Worm (Caenorhabditis elegans) whole organism, L4 larva: ENCODE data around the gene npp-10.
A peak's percentile ranks its signal among the peaks of the same experiment; 100 is the strongest.

Experiments used
- D1046.2 ChIP-seq: fragments of 200-800 bp; sonication (Bioruptor generic); IDR thresholded peaks from 2 replicates; pipeline ENCODE4 v1.3.6; 2022; ENCODE audit warnings: missing genetic modification characterization, missing compliant biosample characterization
- F37D6.2 ChIP-seq: sonication (generic microtip); optimal IDR thresholded peaks from 2 replicates; lab custom pipeline; 2016; ENCODE audit warnings: mild to moderate bottlenecking, missing genetic modification characterization, missing compliant biosample characterization
- F44E2.7 ChIP-seq: fragments of 200-800 bp; sonication (Bioruptor generic); IDR thresholded peaks from 2 replicates; pipeline ENCODE4 v2.1.2; 2022; ENCODE audit warnings: missing genetic modification characterization, missing compliant biosample characterization
- F49E8.2 ChIP-seq: sonication (generic microtip); optimal IDR thresholded peaks from 2 replicates; lab custom pipeline; 2016; ENCODE audit warnings: missing compliant biosample characterization, mild to moderate bottlenecking, missing genetic modification characterization, borderline replicate concordance
- R02D3.7 ChIP-seq: fragments of 150-350 bp; sonication (generic microtip); optimal IDR thresholded peaks from 3 replicates; lab custom pipeline; 2014; ENCODE audit warnings: missing biosample characterization, missing genetic modification characterization
- T26A8.4 ChIP-seq: fragments of 200-800 bp; sonication (Bioruptor generic); IDR thresholded peaks from 2 replicates; pipeline ENCODE4 v1.3.6; 2022; ENCODE audit warnings: missing genetic modification characterization, missing compliant biosample characterization
- Y48G9A.11 ChIP-seq: fragments of 200-800 bp; sonication (Bioruptor generic); IDR thresholded peaks from 2 replicates; pipeline ENCODE4 v1.3.6; 2022; ENCODE audit warnings: missing genetic modification reagents, missing genetic modification characterization, missing compliant biosample characterization
- aha-1 ChIP-seq: fragments of 150-350 bp; peaks from one replicate; lab custom pipeline; 2014; ENCODE audit warnings: missing biosample characterization, missing genetic modification characterization
- aly-2 ChIP-seq: sonication (generic microtip); optimal IDR thresholded peaks from 2 replicates; lab custom pipeline; 2018; ENCODE audit warnings: missing biosample characterization, missing genetic modification characterization
- ceh-28 ChIP-seq: fragments of 150-350 bp; optimal IDR thresholded peaks from 2 replicates; lab custom pipeline; 2014; ENCODE audit warnings: missing biosample characterization, missing genetic modification reagents, missing genetic modification characterization
- ceh-32 ChIP-seq: sonication (generic microtip); optimal IDR thresholded peaks from 2 replicates; lab custom pipeline; 2016; ENCODE audit warnings: mild to moderate bottlenecking, missing genetic modification characterization, missing compliant biosample characterization; ENCODE audit not compliant: poor library complexity
- ceh-62 ChIP-seq: sonication (generic microtip); optimal IDR thresholded peaks from 2 replicates; lab custom pipeline; 2017; ENCODE audit warnings: missing biosample characterization, missing genetic modification characterization
- ceh-82 ChIP-seq: sonication (generic microtip); optimal IDR thresholded peaks from 2 replicates; lab custom pipeline; 2017; ENCODE audit warnings: missing biosample characterization, missing genetic modification characterization
- cey-2 ChIP-seq: sonication (generic microtip); optimal IDR thresholded peaks from 3 replicates; lab custom pipeline; 2017; ENCODE audit warnings: missing genetic modification characterization, mild to moderate bottlenecking, missing compliant biosample characterization, antibody characterized with exemption, borderline replicate concordance; ENCODE audit not compliant: insufficient read depth
- dmd-6 ChIP-seq: fragments of 200-800 bp; sonication (Bioruptor generic); IDR thresholded peaks from 2 replicates; pipeline ENCODE4 v1.3.6; 2022; ENCODE audit warnings: missing genetic modification reagents, missing genetic modification characterization, missing compliant biosample characterization
- dmd-8 ChIP-seq: fragments of 200-800 bp; sonication (Bioruptor generic); IDR thresholded peaks from 2 replicates; pipeline ENCODE4 v1.3.6; 2022; ENCODE audit warnings: missing genetic modification characterization, missing compliant biosample characterization
- dmd-9 ChIP-seq: fragments of 200-800 bp; sonication (Bioruptor generic); IDR thresholded peaks from 2 replicates; pipeline ENCODE4 v1.3.6; 2022; ENCODE audit warnings: missing genetic modification reagents, missing genetic modification characterization, missing compliant biosample characterization
- fos-1 ChIP-seq: fragments of 150-350 bp; optimal IDR thresholded peaks from 2 replicates; lab custom pipeline; 2014; ENCODE audit warnings: missing biosample characterization, missing genetic modification characterization
- gei-8 ChIP-seq: fragments of 200-800 bp; sonication (Bioruptor generic); optimal IDR thresholded peaks from 2 replicates; lab custom pipeline; 2018; ENCODE audit warnings: mild to moderate bottlenecking, missing genetic modification characterization, missing compliant biosample characterization
- hif-1 ChIP-seq, 2 experiments: sonication (generic microtip); optimal IDR thresholded peaks; 2 replicates each; lab custom pipeline; 2016 to 2017; ENCODE audit warnings: missing compliant biosample characterization in 2 of 2, missing genetic modification characterization in 2 of 2, missing genetic modification reagents in 2 of 2, missing genotype in 2 of 2, mild to moderate bottlenecking in 1 of 2
- hlh-11 ChIP-seq: fragments of 200-800 bp; sonication (Bioruptor generic); optimal IDR thresholded peaks from 2 replicates; lab custom pipeline; 2018; ENCODE audit warnings: mild to moderate bottlenecking, missing genetic modification characterization, missing compliant biosample characterization
- lim-7 ChIP-seq: fragments of 200-800 bp; sonication (Bioruptor generic); IDR thresholded peaks from 2 replicates; pipeline ENCODE4 v1.3.6; 2022; ENCODE audit warnings: missing genetic modification characterization, missing compliant biosample characterization
- lin-38 ChIP-seq: fragments of 200-800 bp; sonication (Bioruptor generic); IDR thresholded peaks from 2 replicates; pipeline ENCODE4 v1.3.6; 2022; ENCODE audit warnings: missing genetic modification reagents, missing genetic modification characterization, missing compliant biosample characterization
- lin-39 ChIP-seq: fragments of 150-350 bp; optimal IDR thresholded peaks from 2 replicates; lab custom pipeline; 2014; ENCODE audit warnings: missing biosample characterization, missing genetic modification reagents, missing genetic modification characterization
- lir-3 ChIP-seq: sonication (generic microtip); optimal IDR thresholded peaks from 2 replicates; lab custom pipeline; 2016; ENCODE audit warnings: mild to moderate bottlenecking, missing genetic modification characterization, missing compliant biosample characterization
- mdt-29 ChIP-seq: fragments of 200-800 bp; sonication (Bioruptor generic); IDR thresholded peaks from 2 replicates; pipeline ENCODE4 v1.3.6; 2022; ENCODE audit warnings: missing genetic modification reagents, missing genetic modification characterization, missing compliant biosample characterization
- mxl-3 ChIP-seq: fragments of 200-800 bp; sonication (Bioruptor generic); optimal IDR thresholded peaks from 2 replicates; lab custom pipeline; 2018; ENCODE audit warnings: mild to moderate bottlenecking, missing genetic modification characterization, missing compliant biosample characterization
- nhr-102 ChIP-seq: sonication (generic microtip); optimal IDR thresholded peaks from 2 replicates; lab custom pipeline; 2016; ENCODE audit warnings: mild to moderate bottlenecking, missing genetic modification characterization, moderate library complexity, missing compliant biosample characterization
- nhr-111 ChIP-seq: fragments of 200-800 bp; sonication (Bioruptor generic); optimal IDR thresholded peaks from 2 replicates; lab custom pipeline; 2018; ENCODE audit warnings: mild to moderate bottlenecking, missing genetic modification characterization, missing compliant biosample characterization
- nhr-48 ChIP-seq: sonication (generic microtip); optimal IDR thresholded peaks from 2 replicates; lab custom pipeline; 2016; ENCODE audit warnings: mild to moderate bottlenecking, missing genetic modification characterization, missing compliant biosample characterization
- nhr-6 ChIP-seq: fragments of 150-350 bp; optimal IDR thresholded peaks from 2 replicates; lab custom pipeline; 2014; ENCODE audit warnings: missing biosample characterization, missing genetic modification characterization
- nhr-76 ChIP-seq: fragments of 150-350 bp; optimal IDR thresholded peaks from 2 replicates; lab custom pipeline; 2014; ENCODE audit warnings: missing biosample characterization, missing genetic modification characterization
- saeg-2 ChIP-seq: fragments of 200-800 bp; sonication (Bioruptor generic); IDR thresholded peaks from 2 replicates; pipeline ENCODE4 v1.3.6; 2022; ENCODE audit warnings: missing genetic modification reagents, missing genetic modification characterization, missing compliant biosample characterization
- set-16 ChIP-seq: fragments of 200-800 bp; sonication (Bioruptor generic); IDR thresholded peaks from 2 replicates; pipeline ENCODE4 v1.3.6; 2022; ENCODE audit warnings: missing genetic modification reagents, missing genetic modification characterization, missing compliant biosample characterization
- snpc-1.2 ChIP-seq: fragments of 200-800 bp; sonication (Bioruptor generic); IDR thresholded peaks from 2 replicates; pipeline ENCODE4 v1.3.6; 2022; ENCODE audit warnings: missing genetic modification reagents, missing genetic modification characterization, missing compliant biosample characterization
- snpc-4 ChIP-seq: fragments of 150-350 bp; optimal IDR thresholded peaks from 2 replicates; lab custom pipeline; 2014; ENCODE audit warnings: missing biosample characterization, missing genetic modification characterization
- spr-3 ChIP-seq: fragments of 200-800 bp; sonication (Bioruptor generic); optimal IDR thresholded peaks from 2 replicates; lab custom pipeline; 2018; ENCODE audit warnings: mild to moderate bottlenecking, missing genetic modification characterization, missing compliant biosample characterization
- unc-39 ChIP-seq: sonication (generic microtip); optimal IDR thresholded peaks from 2 replicates; lab custom pipeline; 2017; ENCODE audit warnings: missing biosample characterization, missing genetic modification characterization
- vab-7 ChIP-seq: fragments of 200-800 bp; sonication (Bioruptor generic); IDR thresholded peaks from 2 replicates; pipeline ENCODE4 v1.3.6; 2022; ENCODE audit warnings: missing genetic modification reagents, missing genetic modification characterization, missing compliant biosample characterization
- zag-1 ChIP-seq: fragments of 150-350 bp; optimal IDR thresholded peaks from 2 replicates; lab custom pipeline; 2014; ENCODE audit warnings: missing biosample characterization, missing genetic modification characterization
- zfp-2 ChIP-seq: sonication (generic microtip); optimal IDR thresholded peaks from 2 replicates; lab custom pipeline; 2016; ENCODE audit warnings: mild to moderate bottlenecking, missing genetic modification characterization, missing compliant biosample characterization
- zfp-3 ChIP-seq: fragments of 200-800 bp; sonication (Bioruptor generic); conservative IDR thresholded peaks from 2 replicates; pipeline ENCODE4 v1.3.6; 2022; ENCODE audit warnings: missing genetic modification reagents, missing genetic modification characterization, missing compliant biosample characterization
- zip-11 ChIP-seq: fragments of 200-800 bp; sonication (Bioruptor generic); IDR thresholded peaks from 2 replicates; pipeline ENCODE4 v1.3.6; 2022; ENCODE audit warnings: missing genetic modification characterization, missing compliant biosample characterization
- zip-2 ChIP-seq: fragments of 150-350 bp; optimal IDR thresholded peaks from 2 replicates; lab custom pipeline; 2014; ENCODE audit warnings: missing biosample characterization, missing genetic modification characterization
- ztf-7 ChIP-seq: fragments of 150-350 bp; optimal IDR thresholded peaks from 2 replicates; lab custom pipeline; 2014; ENCODE audit warnings: missing biosample characterization, missing genetic modification characterization

Gene npp-10

DNA sequence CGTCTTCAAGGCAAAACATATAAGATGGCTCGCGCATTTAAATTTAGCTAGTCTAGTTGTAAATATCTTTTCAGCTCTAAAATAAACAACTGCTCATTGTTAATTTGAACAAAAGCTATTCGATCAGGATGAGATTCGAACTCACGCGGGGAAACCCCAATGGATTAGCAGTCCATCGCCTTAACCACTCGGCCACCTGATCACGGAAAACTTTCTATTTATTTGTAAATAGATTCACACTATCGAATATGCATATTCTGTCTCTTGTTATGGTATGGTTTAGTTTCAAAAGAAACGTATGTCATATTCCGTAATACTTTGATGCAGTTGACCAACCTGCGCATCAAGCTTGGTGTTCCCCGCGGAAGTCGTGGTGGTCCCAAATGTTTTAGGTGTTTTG lies 36.8 kb upstream of the npp-10 start:
- TF ChIP-seq ceh-62 (no peak), lim-7 (GFP tag; lab: Robert Waterston, UW) (0 out of 2 replicates have a peak, but pooled peaks have one; percentile 38), dmd-9 (no peak), lir-3 (tag; lab: Kevin White, UChicago) (no peak), ztf-7 (tag; lab: Kevin White, UChicago) (no peak), zag-1 (tag; lab: Kevin White, UChicago) (no peak), lin-38 (GFP tag; lab: Robert Waterston, UW) (no peak), F44E2.7 (GFP tag; lab: Robert Waterston, UW) (0 out of 2 replicates have a peak, but pooled peaks have one; percentile 28), D1046.2 (GFP tag; lab: Robert Waterston, UW) (no peak), Y48G9A.11 (GFP tag; lab: Robert Waterston, UW) (peak; percentile 52; the same call in 1 of the 2 replicates), snpc-1.2 (GFP tag; lab: Robert Waterston, UW) (no peak), nhr-76 (tag; lab: Kevin White, UChicago) (no peak), cey-2 (tag; lab: Kevin White, UChicago) (no peak), nhr-111 (GFP tag; lab: Kevin White, UChicago) (no peak), vab-7 (GFP tag; lab: Robert Waterston, UW) (peak; percentile 47; the same call in 1 of the 2 replicates), set-16 (GFP tag; lab: Robert Waterston, UW) (no peak), lin-39 (tag; lab: Kevin White, UChicago) (no peak), ceh-32 (tag; lab: Kevin White, UChicago) (no peak), unc-39 (tag; lab: Kevin White, UChicago) (no peak), nhr-102 (no peak), snpc-4 (tag; lab: Kevin White, UChicago) (no peak)

DNA sequence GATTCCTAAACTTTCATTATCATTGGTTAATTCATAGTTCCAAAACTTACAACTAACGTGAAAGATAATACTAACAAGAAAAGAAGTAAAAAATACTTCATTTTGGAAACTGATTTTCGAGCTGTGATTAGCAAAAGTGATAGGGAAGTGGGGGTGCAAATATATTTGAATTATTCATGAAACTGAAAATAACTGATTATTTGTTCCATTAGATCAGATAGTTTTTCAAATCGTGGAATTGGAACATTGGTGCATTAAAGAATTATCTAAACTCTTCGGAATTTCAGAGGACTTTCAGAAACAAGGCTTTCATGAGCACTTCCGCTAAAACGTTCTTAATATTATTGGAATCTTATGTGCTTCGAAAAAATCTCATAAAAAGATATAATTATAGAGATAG lies 36.3 kb upstream of the npp-10 start, which contains the start of gene F40H6.5:
Gene F40H6.5 (minus strand): TSS at position 101 of the 400 bp plus-strand sequence.
- TF ChIP-seq zfp-3 (no peak), nhr-48 (tag; lab: Kevin White, UChicago) (no peak), dmd-6 (GFP tag; lab: Robert Waterston, UW) (no peak), saeg-2 (no peak), R02D3.7 (no peak), mdt-29 (no peak), F37D6.2 (no peak), lin-38 (GFP tag; lab: Robert Waterston, UW) (no peak), T26A8.4 (no peak), F49E8.2 (no peak), hif-1 (tag; optimal IDR thresholded peaks at IDR 0.05; lab: Kevin White, UChicago) (no peak), zip-2 (no peak)

ce11 chrIII:6046881-6047280 lies 27.5 kb upstream of the npp-10 start, which contains the start of gene tbx-11:
Gene tbx-11, minus strand, starts transcription at chrIII:6046981.
- TF ChIP-seq zip-11 (GFP tag; lab: Robert Waterston, UW) (no peak), nhr-6 (tag; lab: Kevin White, UChicago) (no peak), aha-1 (tag; lab: Kevin White, UChicago) (no peak), aly-2 (tag; lab: Kevin White, UChicago) (no peak), dmd-8 (no peak), gei-8 (GFP tag; lab: Kevin White, UChicago) (no peak), mxl-3 (no peak), dmd-9 (no peak), spr-3 (GFP tag; lab: Kevin White, UChicago) (no peak), ceh-28 (tag; lab: Kevin White, UChicago) (no peak), D1046.2 (GFP tag; lab: Robert Waterston, UW) (no peak), fos-1 (tag; lab: Kevin White, UChicago) (no peak), zfp-2 (tag; lab: Kevin White, UChicago) (no peak), ceh-82 (tag; lab: Kevin White, UChicago) (no peak), hlh-11 (tag; lab: Kevin White, UChicago) (no peak)
